Worm (Caenorhabditis elegans): ENCODE data around the gene F58G1.3.

Gene F58G1.3

ce11 chrII:12944587-12945126 lies 16.5 kb upstream of the F58G1.3 start (continued):
- TF ChIP-seq pat-9 (tag; optimal IDR thresholded peaks at IDR 0.05) (peak; percentile 34), odd-2 (tag; optimal IDR thresholded peaks at IDR 0.05) (no peak), ttx-3 (tag; optimal IDR thresholded peaks at IDR 0.05) (no peak), pros-1 (tag; optimal IDR thresholded peaks at IDR 0.05) (peak; percentile 85), nfya-1 (tag; optimal IDR thresholded peaks at IDR 0.05) (peak; percentile 66), ceh-18 (tag; optimal IDR thresholded peaks at IDR 0.05) (peak; percentile 79), npax-4 (tag; optimal IDR thresholded peaks at IDR 0.05) (no peak), elt-2 (tag; optimal IDR thresholded peaks at IDR 0.05) (peak; percentile 82), ceh-22 (tag; optimal IDR thresholded peaks at IDR 0.05) (no peak), unc-86 (tag; optimal IDR thresholded peaks at IDR 0.05) (no peak), eyg-1 (tag; optimal IDR thresholded peaks at IDR 0.05) (peak; percentile 62), Y22D7AL.16 (tag; optimal IDR thresholded peaks at IDR 0.05) (no peak), pax-1 (tag; optimal IDR thresholded peaks at IDR 0.05) (no peak), gmeb-2 (tag; optimal IDR thresholded peaks at IDR 0.05) (peak; percentile 45), nhr-232 (tag; optimal IDR thresholded peaks at IDR 0.05) (peak; percentile 22), ceh-6 (GFP tag; optimal IDR thresholded peaks at IDR 0.05) (peak; percentile 24), dmd-4 (tag; optimal IDR thresholded peaks at IDR 0.05; ENCODE audit: borderline replicate concordance) (no peak), K09A11.1 (tag; optimal IDR thresholded peaks at IDR 0.05; ENCODE audit: insufficient read depth) (no peak), ceh-48 (tag; optimal IDR thresholded peaks at IDR 0.05) (no peak), hlh-8 (tag; optimal IDR thresholded peaks at IDR 0.05) (peak; percentile 25), elt-4 (tag; optimal IDR thresholded peaks at IDR 0.05) (no peak), hlh-6 (tag; optimal IDR thresholded peaks at IDR 0.05) (peak; percentile 65), hlh-15 (tag; optimal IDR thresholded peaks at IDR 0.05) (no peak), ceh-19 (GFP tag; optimal IDR thresholded peaks at IDR 0.05) (no peak), madf-2 (tag; optimal IDR thresholded peaks at IDR 0.05) (peak; percentile 26), pha-4 (tag; optimal IDR thresholded peaks at IDR 0.05) (no peak), syd-9 (tag; optimal IDR thresholded peaks at IDR 0.05) (peak; percentile 50), T23F11.4 (GFP tag; optimal IDR thresholded peaks at IDR 0.05) (no peak), pag-3 (tag; optimal IDR thresholded peaks at IDR 0.05; ENCODE audit: borderline replicate concordance) (no peak), ama-1 (optimal IDR thresholded peaks at IDR 0.05) (peak; percentile 99), sox-4 (tag; optimal IDR thresholded peaks at IDR 0.05) (no peak), ceh-24 (tag; optimal IDR thresholded peaks at IDR 0.05) (no peak), rnt-1 (tag; optimal IDR thresholded peaks at IDR 0.05) (peak; percentile 48), fkh-6 (tag; optimal IDR thresholded peaks at IDR 0.05) (no peak), dve-1 (tag; optimal IDR thresholded peaks at IDR 0.05) (peak; percentile 35), C38D4.7 (GFP tag; optimal IDR thresholded peaks at IDR 0.05) (peak; percentile 42), ceh-9 (tag; optimal IDR thresholded peaks at IDR 0.05) (no peak), fax-1 (tag; optimal IDR thresholded peaks at IDR 0.05) (no peak), pha-2 (tag; optimal IDR thresholded peaks at IDR 0.05) (peak; percentile 78), unc-3 (GFP tag; conservative IDR thresholded peaks at IDR 0.05) (no peak), unc-3 (tag; optimal IDR thresholded peaks at IDR 0.05) (no peak)

- TF ChIP-seq elt-2 (tag; optimal IDR thresholded peaks at IDR 0.05) (peak; percentile 28), unc-55 (GFP tag; optimal IDR thresholded peaks at IDR 0.05) (no peak)
Observed at ce11 chrII:12942496-12942895, 14.4 kb upstream of the F58G1.3 start.

All from whole organism, late embryonic.